Worm (Caenorhabditis elegans): Measurements from ENCODE around the gene gcc-2.

DNA sequence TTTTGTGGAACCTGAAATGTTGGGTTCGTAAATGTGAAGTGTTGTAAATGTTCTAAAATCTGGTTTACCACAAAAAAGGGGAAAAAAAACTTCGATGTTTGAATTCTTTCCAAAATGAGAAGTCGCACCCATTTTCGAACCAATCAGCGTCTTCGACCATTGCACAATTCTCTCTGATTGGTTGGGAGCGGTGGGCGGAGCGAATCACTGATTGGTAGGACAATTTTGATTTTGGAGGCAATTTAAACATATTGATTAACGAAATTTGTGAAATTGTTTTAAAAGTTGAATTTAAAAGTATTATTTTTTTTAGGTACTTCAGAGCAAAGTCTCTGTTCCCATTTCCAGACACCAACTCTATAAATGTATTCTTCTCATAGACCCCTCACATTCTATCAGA, 27.1 kb upstream of the gcc-2 start:
- no peak for TF ChIP-seq nhr-76 (tag; optimal IDR thresholded peaks at IDR 0.05)
- TF ChIP-seq nhr-28 (tag; optimal IDR thresholded peaks at IDR 0.05) = no peak
- no peak for TF ChIP-seq blmp-1 (tag; optimal IDR thresholded peaks at IDR 0.05)
- TF ChIP-seq M03D4.4 (tag; optimal IDR thresholded peaks at IDR 0.05) = no peak
- TF ChIP-seq snpc-4 (tag; optimal IDR thresholded peaks at IDR 0.05) = no peak
- no peak for TF ChIP-seq lsy-2 (tag; optimal IDR thresholded peaks at IDR 0.05)
- TF ChIP-seq mep-1 (tag; optimal IDR thresholded peaks at IDR 0.05) = no peak
